Worm (Caenorhabditis elegans): ENCODE results near the gene tps-2.

Gene tps-2

DNA sequence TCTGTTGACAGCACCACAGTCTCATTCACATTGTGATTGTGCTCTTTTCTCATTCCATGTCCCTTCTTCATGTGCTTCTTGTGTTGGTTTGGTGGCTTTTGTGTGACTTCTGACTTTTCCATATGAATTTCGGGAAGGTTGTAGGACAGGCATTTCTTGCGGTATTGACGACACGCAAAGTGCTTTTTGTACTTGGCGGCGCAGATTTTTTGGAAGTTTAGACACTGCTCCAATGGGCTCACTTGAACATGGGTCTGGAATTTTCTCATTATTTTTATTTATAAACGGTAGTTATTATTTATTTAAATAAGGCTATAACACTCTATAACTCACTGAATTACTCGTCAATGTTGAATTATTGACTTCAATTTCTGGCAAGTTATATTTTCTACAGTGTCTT, 3.6 kb downstream of the tps-2 start:
- no peak for TF ChIP-seq sem-2 (GFP tag; optimal IDR thresholded peaks at IDR 0.05)
- TF ChIP-seq ceh-39 (tag; optimal IDR thresholded peaks at IDR 0.05), result no peak
- no peak for TF ChIP-seq elt-1 (tag; optimal IDR thresholded peaks at IDR 0.05; ENCODE audit: borderline replicate concordance, insufficient read depth)
- no peak for TF ChIP-seq snpc-4 (tag; optimal IDR thresholded peaks at IDR 0.05)
- no peak for TF ChIP-seq unc-62 (GFP tag; optimal IDR thresholded peaks at IDR 0.05)
- TF ChIP-seq drap-1 (GFP tag; optimal IDR thresholded peaks at IDR 0.05), result no peak

DNA sequence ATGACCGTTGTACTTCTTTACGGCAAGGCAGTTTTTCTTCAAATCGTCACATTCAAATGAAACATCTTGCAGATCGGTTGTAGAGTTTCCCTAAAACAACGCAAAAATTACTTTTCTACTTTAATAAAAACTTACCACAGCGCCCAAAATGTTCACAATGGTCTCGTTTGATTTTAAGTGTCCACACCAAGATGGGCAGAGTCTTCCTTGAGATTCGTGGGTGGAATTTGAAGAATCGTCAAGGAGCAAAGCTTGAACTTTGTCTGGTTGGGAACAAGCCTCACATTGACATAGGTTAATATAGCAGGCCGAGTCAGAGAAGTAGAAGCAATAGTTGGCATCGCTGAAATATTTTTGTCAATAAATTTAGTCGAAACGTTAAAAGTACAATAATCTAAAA, 4.3 kb downstream of the tps-2 start:
- TF ChIP-seq ceh-39 (tag; optimal IDR thresholded peaks at IDR 0.05) (no peak), sem-2 (GFP tag; optimal IDR thresholded peaks at IDR 0.05) (no peak)

DNA sequence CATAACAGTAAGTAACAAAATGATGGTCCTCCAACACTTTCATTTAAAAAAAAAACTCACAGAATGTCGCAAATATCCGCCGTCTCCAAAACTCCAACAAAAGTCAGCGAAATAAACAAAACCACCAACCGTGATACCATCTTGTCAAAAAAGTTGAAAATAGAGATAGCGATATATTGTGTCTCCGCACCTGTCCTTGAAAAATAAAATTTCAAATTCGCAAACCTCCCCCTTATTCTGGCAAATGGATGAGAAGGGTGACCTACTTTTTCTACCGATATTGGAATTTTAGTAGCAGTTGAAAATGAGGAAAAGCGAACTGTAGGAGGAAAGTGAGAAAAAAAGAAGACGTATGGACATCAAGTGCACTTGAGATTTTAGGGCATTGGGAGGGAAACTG, 4.8 kb downstream of the tps-2 start, which contains the start of gene F19H8.2:
Gene F19H8.2, minus strand, starts transcription at position 391 of the 400 bp plus-strand sequence.
- TF ChIP-seq pha-4 (tag; optimal IDR thresholded peaks at IDR 0.05), result no peak
- no peak for TF ChIP-seq sptf-1 (tag; optimal IDR thresholded peaks at IDR 0.05)
- no peak for TF ChIP-seq mls-2 (tag; optimal IDR thresholded peaks at IDR 0.05)
- no peak for TF ChIP-seq nhr-237 (tag; optimal IDR thresholded peaks at IDR 0.05)
- TF ChIP-seq mab-5 (tag; optimal IDR thresholded peaks at IDR 0.05), result no peak
- TF ChIP-seq elt-1 (tag; optimal IDR thresholded peaks at IDR 0.05; ENCODE audit: borderline replicate concordance, insufficient read depth), result no peak
- TF ChIP-seq lin-13 (tag; optimal IDR thresholded peaks at IDR 0.05), result no peak
- TF ChIP-seq nhr-76 (tag; optimal IDR thresholded peaks at IDR 0.05), result no peak
- no peak for TF ChIP-seq zip-8 (tag; optimal IDR thresholded peaks at IDR 0.05)
- TF ChIP-seq unc-39 (tag; optimal IDR thresholded peaks at IDR 0.05), result no peak
- no peak for TF ChIP-seq nhr-12 (tag; optimal IDR thresholded peaks at IDR 0.05)
- no peak for TF ChIP-seq ham-2 (GFP tag; optimal IDR thresholded peaks at IDR 0.05)
- no peak for TF ChIP-seq ces-1 (GFP tag; optimal IDR thresholded peaks at IDR 0.05)

- TF ChIP-seq tbx-8 (GFP tag; optimal IDR thresholded peaks at IDR 0.05) (no peak), cnd-1 (tag; optimal IDR thresholded peaks at IDR 0.05) (no peak), ham-2 (GFP tag; optimal IDR thresholded peaks at IDR 0.05) (no peak), lin-13 (tag; optimal IDR thresholded peaks at IDR 0.05) (no peak), nhr-76 (tag; optimal IDR thresholded peaks at IDR 0.05) (no peak), snpc-4 (tag; optimal IDR thresholded peaks at IDR 0.05) (no peak), drap-1 (GFP tag; optimal IDR thresholded peaks at IDR 0.05) (no peak), sem-2 (GFP tag; optimal IDR thresholded peaks at IDR 0.05) (no peak), sptf-1 (tag; optimal IDR thresholded peaks at IDR 0.05) (no peak), mls-2 (tag; optimal IDR thresholded peaks at IDR 0.05) (no peak), nhr-12 (tag; optimal IDR thresholded peaks at IDR 0.05) (no peak), flh-1 (GFP tag; optimal IDR thresholded peaks at IDR 0.05) (no peak), ceh-43 (GFP tag; optimal IDR thresholded peaks at IDR 0.05) (no peak), pha-4 (tag; optimal IDR thresholded peaks at IDR 0.05) (no peak), lsy-2 (tag; optimal IDR thresholded peaks at IDR 0.05) (no peak), nhr-237 (tag; optimal IDR thresholded peaks at IDR 0.05) (no peak), unc-62 (GFP tag; optimal IDR thresholded peaks at IDR 0.05) (no peak)
Observed at ce11 chrII:14606172-14606571, 5.5 kb downstream of the tps-2 start, which contains the start of gene arl-3. Gene arl-3, plus strand, starts transcription at chrII:14606472.

- no peak for TF ChIP-seq mls-2 (tag; optimal IDR thresholded peaks at IDR 0.05)
- no peak for TF ChIP-seq nhr-28 (tag; optimal IDR thresholded peaks at IDR 0.05)
- no peak for TF ChIP-seq snpc-4 (tag; optimal IDR thresholded peaks at IDR 0.05)
- TF ChIP-seq drap-1 (GFP tag; optimal IDR thresholded peaks at IDR 0.05), result no peak
- no peak for TF ChIP-seq unc-120 (tag; optimal IDR thresholded peaks at IDR 0.05; ENCODE audit: poor library complexity, severe bottlenecking)
- TF ChIP-seq ham-2 (GFP tag; optimal IDR thresholded peaks at IDR 0.05), result no peak
- no peak for TF ChIP-seq M03D4.4 (tag; optimal IDR thresholded peaks at IDR 0.05)
- no peak for TF ChIP-seq ceh-83 (GFP tag; optimal IDR thresholded peaks at IDR 0.05)
- no peak for TF ChIP-seq nhr-12 (tag; optimal IDR thresholded peaks at IDR 0.05)
- TF ChIP-seq ces-1 (GFP tag; optimal IDR thresholded peaks at IDR 0.05), result no peak
- TF ChIP-seq ceh-39 (tag; optimal IDR thresholded peaks at IDR 0.05), result no peak
- no peak for TF ChIP-seq sptf-1 (tag; optimal IDR thresholded peaks at IDR 0.05)
- no peak for TF ChIP-seq ztf-11 (tag; optimal IDR thresholded peaks at IDR 0.05)
- no peak for TF ChIP-seq nhr-76 (tag; optimal IDR thresholded peaks at IDR 0.05)
Observed at ce11 chrII:14608508-14608907, 7.8 kb downstream of the tps-2 start.

DNA sequence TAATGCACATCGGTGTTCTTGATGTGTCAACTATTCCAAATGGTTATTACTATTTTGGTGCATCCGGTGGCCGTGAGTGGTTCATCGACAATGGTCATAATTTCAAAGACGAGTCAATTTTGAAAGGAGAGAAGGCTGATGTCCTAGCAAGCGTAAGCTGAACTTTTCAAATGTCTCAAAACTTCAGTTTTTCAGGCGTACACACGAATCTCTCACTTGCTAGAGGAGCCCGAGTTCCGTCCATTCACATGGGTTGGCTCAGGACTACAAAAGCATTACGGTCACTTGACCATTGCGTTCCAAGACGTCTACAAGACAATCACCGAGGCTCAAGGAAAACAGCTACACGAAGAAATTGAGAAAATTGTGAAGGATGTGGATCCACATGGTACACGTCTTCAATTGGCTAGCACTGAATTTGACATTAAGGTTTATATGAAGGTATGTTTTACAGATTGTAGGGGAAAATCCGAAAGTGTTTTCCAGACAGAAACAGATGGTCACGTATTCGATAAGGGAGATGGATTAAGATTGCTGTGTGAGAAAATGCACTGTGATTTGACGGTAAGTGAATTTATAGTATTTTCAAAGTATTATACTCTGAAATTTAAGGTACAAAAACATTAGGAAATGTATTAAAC, 8.7 kb downstream of the tps-2 start:
- TF ChIP-seq ceh-39 (tag; optimal IDR thresholded peaks at IDR 0.05), result no peak
- TF ChIP-seq lin-13 (tag; optimal IDR thresholded peaks at IDR 0.05), result no peak
- TF ChIP-seq hlh-1 (tag; optimal IDR thresholded peaks at IDR 0.05), result no peak
- no peak for TF ChIP-seq unc-62 (GFP tag; optimal IDR thresholded peaks at IDR 0.05)
- no peak for TF ChIP-seq snpc-4 (tag; optimal IDR thresholded peaks at IDR 0.05)
- TF ChIP-seq nhr-76 (tag; optimal IDR thresholded peaks at IDR 0.05), result no peak
- no peak for TF ChIP-seq M03D4.4 (tag; optimal IDR thresholded peaks at IDR 0.05)
- no peak for TF ChIP-seq nhr-2 (tag; optimal IDR thresholded peaks at IDR 0.05)
- TF ChIP-seq pha-4 (tag; optimal IDR thresholded peaks at IDR 0.05), result no peak
- no peak for TF ChIP-seq mls-2 (tag; optimal IDR thresholded peaks at IDR 0.05)
- no peak for TF ChIP-seq elt-3 (tag; optimal IDR thresholded peaks at IDR 0.05)
- no peak for TF ChIP-seq bed-3 (GFP tag; optimal IDR thresholded peaks at IDR 0.05)
- TF ChIP-seq drap-1 (GFP tag; optimal IDR thresholded peaks at IDR 0.05), result no peak
- no peak for TF ChIP-seq unc-120 (tag; optimal IDR thresholded peaks at IDR 0.05; ENCODE audit: poor library complexity, severe bottlenecking)

All from whole organism, mixed stage, embryonic.